Worm (Caenorhabditis elegans): ENCODE data around the gene scl-14.

Gene scl-14

DNA sequence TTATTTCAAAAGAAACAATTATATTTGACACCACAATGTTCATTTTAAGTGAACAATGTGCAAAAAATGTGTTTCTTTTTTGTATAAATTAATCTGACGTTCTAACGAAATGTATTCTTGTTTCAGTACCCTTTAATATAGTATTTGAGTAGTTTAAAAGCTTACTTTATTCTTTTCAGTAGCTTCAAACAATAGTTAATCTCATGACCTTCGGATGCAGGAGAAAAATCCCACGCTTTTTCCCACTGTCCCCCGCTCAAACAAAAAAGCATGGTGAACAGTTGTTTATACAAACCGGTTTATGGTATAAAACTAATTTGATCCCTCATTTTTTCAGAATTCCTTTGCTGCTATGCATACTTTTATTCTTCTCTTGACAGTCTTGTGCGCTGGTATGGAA is at the start of gene scl-14:
Gene scl-14, plus strand, starts transcription at position 301 of the 400 bp plus-strand sequence.
- TF ChIP-seq unc-62 (GFP tag; optimal IDR thresholded peaks at IDR 0.05): no peak

DNA sequence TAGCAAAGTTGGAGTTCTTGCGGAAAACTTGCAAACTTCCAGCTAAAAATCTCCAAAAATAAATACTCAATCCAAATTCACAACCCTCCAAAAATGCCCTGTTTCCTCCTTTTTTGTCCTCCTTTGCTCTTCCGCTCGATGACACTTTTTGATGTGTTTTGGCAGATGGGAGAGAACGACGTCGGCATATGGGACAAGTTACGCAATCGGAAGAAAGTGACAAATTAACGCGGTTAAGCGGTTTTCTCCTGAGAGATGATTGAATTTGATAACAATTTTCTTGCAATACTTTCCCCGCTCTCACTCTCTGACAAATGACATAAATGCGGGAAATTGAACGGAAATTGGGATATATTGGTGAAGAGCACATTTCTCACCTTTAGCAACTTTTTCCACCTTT is 48.6 kb upstream of the scl-14 start:
- TF ChIP-seq unc-62 (GFP tag; optimal IDR thresholded peaks at IDR 0.05): no peak

DNA sequence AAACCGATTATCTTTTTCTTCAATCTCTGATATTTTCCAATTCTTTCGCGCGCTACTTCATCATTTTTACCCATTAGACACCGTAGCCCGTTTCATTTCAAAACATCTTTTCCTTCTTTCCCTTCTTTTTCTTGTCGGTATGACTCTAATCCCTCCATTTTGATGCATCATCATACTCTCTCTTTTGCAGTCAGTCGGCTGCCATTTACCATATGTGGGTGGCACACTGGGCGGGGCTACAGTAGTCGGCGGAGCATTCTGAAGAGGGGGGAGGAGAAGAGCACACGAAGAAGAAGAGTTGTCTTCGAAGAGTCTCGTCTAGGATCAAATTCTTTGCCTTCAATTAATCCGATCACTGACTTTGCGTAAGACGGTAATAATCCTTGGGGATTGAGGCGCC is 46.5 kb upstream of the scl-14 start, which contains the start of gene unc-30:
Gene unc-30, plus strand, starts transcription at position 184 of the 400 bp plus-strand sequence.
- no peak for TF ChIP-seq unc-62 (GFP tag; optimal IDR thresholded peaks at IDR 0.05)

DNA sequence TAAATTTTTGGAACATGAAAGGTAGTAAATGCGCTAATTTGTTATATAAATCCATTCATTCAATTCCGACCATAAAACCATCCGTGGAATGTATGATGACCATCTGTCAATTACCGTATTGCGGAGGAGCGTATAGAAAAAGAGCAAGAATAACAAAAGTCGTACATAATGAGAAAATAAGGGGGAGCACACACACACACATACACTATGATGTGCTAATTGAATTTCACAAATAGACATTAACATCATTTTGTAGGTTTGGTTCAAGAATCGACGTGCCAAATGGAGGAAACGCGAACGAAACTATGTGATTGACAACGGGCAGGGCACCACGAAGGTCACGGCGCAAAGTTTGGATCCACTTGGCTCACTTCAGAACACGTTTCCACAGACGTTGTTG is 43.9 kb upstream of the scl-14 start:
- no peak for TF ChIP-seq unc-62 (GFP tag; optimal IDR thresholded peaks at IDR 0.05)

DNA sequence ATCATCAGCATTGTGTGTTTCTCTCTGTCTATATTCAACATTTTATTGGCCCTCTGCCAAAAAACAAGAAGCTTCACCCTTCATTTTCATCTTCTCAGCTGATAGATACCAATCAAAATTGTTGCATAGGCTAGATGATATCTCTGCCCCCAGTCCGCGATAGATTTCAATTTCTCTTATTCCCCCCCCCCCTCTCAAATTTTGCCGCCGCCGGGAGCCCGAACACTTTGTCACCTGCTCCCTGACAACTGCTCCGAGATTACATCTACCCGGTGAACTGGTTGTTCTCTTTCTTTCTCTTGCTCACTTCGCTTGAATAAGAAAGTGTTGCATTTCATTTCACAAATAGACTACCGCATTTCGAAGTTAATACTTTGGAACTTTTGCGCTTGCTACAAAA is 39.3 kb upstream of the scl-14 start:
- no peak for TF ChIP-seq unc-62 (GFP tag; optimal IDR thresholded peaks at IDR 0.05)

DNA sequence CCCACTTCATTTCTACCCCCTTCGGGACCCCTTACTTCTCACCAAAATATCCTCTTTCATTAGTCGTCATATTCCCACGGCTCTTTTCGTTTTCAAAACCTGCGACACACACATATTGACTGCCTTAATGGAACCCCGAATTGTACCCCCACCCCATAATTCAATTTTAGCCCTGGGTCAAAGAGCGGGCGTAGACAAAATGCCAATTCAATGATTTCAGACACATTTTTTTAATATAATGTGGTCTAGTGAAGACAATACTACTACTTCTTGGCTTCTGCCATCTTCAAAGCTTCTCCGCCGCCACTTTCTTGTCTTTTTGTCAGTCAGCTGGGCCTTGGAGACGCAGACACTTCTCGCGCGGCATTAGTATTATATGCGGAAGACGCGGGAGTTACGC is 37.6 kb upstream of the scl-14 start:
- no peak for TF ChIP-seq unc-62 (GFP tag; optimal IDR thresholded peaks at IDR 0.05)

DNA sequence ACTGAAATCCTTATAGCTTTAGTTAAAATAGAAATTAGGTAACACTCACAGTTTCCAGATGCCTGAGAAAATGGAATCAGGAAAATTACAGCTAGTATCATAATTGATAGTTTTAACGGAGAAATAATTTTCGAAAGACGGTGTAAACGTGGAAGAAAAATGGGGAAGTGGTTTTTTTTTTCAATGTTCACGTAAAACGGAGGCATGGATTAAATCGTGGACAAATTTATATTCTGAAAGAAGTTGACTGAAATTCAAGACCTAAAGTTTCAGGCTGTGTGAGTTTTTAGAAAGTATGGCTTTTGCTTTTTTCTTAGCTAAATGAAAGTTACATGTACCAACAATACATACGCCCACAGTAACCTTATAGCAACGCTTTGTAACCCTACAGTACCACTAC is 23.0 kb upstream of the scl-14 start, which contains the start of gene spe-43:
Gene spe-43, minus strand, starts transcription at position 101 of the 400 bp plus-strand sequence.
- no peak for TF ChIP-seq unc-62 (GFP tag; optimal IDR thresholded peaks at IDR 0.05)

DNA sequence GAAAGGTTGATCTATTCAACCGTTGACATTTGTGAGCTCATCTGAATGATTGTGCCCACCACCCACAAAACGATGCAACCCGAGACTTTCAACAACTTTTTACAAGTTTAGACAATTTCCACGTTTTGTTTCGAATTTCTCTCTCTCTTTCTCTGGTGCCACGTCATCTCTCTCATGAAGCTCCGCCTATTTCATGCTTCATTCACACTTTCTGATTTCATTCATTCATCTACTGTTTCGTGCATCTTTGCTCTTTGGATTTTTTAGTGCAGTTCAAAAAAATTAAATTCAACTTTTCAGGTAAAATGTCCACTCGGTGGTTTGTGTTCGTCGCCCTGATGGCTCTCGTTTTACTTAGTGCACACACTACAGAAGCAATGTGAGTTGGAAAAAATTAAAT is 16.0 kb upstream of the scl-14 start, which contains the start of gene nlp-79:
Gene nlp-79, plus strand, starts transcription at position 301 of the 400 bp plus-strand sequence.
- TF ChIP-seq unc-62 (GFP tag; optimal IDR thresholded peaks at IDR 0.05): no peak

DNA sequence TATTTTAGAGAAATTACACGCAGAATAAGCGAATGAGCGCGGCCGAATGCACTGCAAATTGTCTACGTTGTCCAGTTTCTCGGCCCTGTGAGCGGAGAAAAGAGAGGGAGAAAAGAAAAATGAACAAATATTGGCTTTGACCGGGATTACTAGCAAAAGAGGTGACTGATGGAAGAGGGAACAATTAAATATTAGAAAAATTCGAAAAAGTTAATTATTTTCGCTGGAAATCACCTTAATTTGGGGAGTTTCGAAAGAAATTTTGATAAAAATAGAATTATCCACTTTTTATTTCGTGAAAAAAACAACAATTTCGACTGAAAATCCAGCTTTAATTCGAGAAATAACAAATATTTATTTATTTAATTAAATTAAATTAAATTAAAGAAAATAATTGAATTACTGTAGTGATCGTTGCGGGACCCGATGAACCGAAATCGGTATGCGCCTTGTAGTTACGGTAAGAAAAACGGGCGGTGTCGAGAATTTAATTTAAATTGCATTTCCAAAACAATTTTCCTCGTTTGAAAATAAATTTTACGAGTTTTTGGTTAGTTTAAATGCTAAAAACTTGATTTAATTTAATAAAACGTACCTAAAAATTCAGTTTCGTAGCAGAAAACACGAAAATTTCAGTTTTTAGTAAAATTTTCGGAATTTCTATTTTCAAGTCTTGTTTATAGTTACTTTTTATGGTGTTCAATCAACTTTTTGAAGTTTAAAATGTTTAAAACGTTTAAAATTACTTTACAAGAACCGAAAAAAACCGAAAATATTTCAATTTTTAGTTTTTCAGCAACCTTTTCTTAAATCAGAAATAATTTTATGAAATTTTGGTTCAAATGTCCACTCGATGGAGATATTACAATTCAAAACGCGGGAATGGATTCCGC is 10.6 kb upstream of the scl-14 start, which contains the start of the genes crld-1 and msh-5:
Gene crld-1, minus strand, starts transcription at position 51 of the 893 bp plus-strand sequence.
Gene msh-5, plus strand, starts transcription at position 843 of the 893 bp plus-strand sequence.
- TF ChIP-seq unc-62 (GFP tag; optimal IDR thresholded peaks at IDR 0.05): no peak

DNA sequence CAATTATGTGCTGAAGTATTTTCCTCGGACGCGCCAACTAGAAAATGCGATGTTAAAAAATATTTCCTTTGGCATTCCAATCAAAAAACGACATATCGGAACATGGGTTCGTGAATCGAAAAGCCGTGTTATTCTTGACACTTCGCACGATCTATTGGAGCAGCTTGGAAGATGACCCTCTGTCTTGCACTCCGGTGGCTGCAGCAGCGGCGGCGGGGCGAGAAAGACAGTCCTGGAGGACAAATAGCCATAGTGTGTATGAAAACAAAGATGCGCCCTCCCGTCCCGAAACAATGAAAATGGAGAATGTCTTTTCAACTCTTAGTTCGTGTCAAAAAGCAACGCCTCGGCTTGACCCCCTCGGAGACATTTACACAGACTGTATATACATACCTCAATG is 2.3 kb downstream of the scl-14 start:
- TF ChIP-seq unc-62 (GFP tag; optimal IDR thresholded peaks at IDR 0.05): no peak

DNA sequence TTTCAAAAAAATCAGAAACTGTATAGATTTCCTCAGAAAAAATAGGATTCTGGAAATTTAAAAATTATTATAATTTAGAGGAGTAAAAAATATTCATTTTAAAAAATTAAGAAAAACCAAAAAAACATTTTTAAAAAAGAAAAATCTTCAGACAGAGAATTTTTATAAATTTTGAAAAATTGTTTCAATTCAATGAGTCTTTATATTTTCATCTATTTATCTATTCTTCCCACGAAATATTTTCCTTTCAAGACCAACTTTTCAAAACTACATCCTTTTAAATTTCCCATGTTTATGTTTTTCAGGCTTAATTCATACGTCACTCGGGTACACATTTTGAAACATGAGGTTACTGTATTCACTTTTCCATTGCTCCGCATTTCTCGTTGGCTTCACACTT is 5.0 kb downstream of the scl-14 start, which contains the start of gene nas-14:
Gene nas-14, plus strand, starts transcription at position 301 of the 400 bp plus-strand sequence.
- no peak for TF ChIP-seq unc-62 (GFP tag; optimal IDR thresholded peaks at IDR 0.05)

DNA sequence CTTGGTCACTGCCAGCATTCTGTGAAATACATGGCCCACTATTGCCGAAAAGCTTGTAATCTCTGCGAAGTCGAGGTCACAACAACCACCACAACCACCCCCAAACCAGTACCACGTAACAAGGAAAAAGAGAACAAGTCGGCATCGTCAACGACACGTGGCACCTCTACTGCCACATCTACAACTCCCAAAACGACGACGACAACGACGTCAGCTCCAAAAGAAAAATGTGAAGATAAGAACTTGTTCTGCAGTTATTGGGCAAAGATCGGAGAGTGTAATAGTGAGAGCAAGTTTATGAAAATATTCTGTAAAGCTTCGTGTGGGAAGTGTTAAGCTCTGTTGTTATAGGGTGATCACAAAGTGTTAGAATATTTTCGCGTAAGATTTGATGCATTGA is 8.1 kb downstream of the scl-14 start:
- no peak for TF ChIP-seq unc-62 (GFP tag; optimal IDR thresholded peaks at IDR 0.05)

DNA sequence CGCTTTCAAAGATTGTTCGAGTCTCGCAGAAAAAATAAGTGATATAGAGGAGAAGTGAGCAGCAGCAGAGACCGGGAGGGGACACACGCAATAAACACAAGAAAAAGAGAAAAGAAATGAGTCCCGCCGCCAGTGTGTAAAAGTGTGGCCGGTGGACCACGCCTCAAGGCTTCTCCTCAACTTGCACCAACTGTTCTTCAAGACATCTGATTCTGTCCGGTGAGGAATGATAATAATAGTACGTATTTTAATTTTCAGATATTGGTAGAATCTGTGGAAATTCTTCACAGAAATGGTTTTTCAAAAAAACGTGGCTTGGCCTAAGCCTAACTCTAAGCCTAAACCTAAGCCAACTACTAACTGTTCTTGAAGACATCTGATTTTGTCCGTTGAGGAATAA is 14.0 kb downstream of the scl-14 start, which contains the start of gene lev-1:
Gene lev-1, minus strand, starts transcription at position 101 of the 400 bp plus-strand sequence.
- TF ChIP-seq unc-62 (GFP tag; optimal IDR thresholded peaks at IDR 0.05): no peak

DNA sequence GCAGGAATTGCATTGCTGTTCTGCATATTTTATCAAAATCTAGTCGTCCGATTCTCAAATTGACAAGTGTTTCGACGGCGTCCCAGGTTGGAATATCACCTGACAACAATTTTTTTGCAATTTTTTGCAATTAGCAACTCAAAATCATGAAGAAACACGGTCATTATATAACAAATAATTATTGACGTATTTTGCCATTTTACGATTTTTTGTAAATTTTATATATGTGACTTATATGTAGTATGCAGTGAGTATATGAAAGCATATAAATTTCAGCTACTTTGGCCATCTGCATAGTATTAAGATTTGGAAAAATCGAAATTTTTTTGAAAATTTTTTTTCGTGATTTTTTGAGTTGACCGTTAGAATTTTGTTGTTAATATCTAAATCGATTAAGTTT is 15.4 kb downstream of the scl-14 start, which contains the start of gene F58D2.3:
Gene F58D2.3, minus strand, starts transcription at position 101 of the 400 bp plus-strand sequence.
- TF ChIP-seq unc-62 (GFP tag; optimal IDR thresholded peaks at IDR 0.05): no peak

DNA sequence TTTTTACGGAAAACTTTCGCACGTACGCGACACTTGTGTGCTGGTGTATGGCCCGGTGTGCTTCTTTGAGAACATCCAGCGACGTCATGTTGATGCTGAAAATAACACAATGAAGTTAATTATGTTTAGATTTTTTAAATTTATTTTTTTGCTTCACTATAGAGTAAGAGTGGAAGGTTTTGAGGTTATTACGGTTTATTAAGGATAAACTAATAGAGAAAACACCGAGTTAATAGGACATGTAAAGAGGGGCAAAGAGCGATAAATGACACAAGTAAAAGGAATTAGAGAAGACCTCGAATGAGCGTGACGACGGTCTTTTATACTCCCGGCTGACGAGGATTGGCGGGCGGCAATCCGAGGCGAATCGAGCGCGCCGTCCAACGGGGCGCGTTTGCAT is 23.7 kb downstream of the scl-14 start, which contains the start of gene F58D2.4:
Gene F58D2.4, minus strand, starts transcription at position 101 of the 400 bp plus-strand sequence.
- no peak for TF ChIP-seq unc-62 (GFP tag; optimal IDR thresholded peaks at IDR 0.05)

DNA sequence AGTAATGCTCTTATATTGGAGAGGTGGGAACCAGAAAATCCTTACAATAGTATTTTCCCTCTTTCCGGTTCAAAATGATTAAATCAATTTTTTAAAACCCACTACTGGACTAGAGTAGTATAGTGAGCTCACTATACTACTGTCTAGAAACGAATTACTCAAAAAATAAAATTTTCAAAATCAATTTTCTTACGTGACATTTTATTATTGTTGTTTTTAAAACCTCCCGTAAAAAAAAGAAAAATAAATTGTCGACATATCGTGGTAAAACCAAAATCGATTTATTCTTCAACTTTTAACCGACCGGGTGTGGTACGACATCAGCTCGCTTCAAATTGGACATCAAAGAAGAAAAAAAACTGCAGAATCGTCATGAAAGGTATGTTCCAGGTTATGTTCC is 24.2 kb downstream of the scl-14 start, which contains the start of gene F58D2.2:
Gene F58D2.2, plus strand, starts transcription at position 301 of the 400 bp plus-strand sequence.
- no peak for TF ChIP-seq unc-62 (GFP tag; optimal IDR thresholded peaks at IDR 0.05)

DNA sequence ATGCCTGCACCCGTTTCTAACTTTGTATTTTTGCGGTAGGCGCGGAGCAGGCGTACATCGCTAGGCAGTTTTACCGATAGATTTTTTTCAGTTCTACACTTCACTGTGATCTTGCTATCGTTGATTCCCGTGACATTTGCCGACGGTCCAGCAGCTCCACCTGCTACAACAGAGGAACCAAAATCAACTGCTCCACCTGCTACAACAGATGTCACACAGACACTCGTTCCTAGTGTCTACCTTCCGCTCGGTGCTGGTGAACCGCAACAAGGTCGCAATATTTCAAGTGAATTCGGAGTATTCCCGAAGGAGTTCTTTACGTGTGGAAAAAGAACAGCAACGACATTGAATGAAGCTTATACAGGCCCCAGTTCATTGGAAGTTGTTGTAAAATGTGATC is 24.8 kb downstream of the scl-14 start:
- TF ChIP-seq unc-62 (GFP tag; optimal IDR thresholded peaks at IDR 0.05): no peak

All from whole organism, dauer.